Fruit fly (Drosophila melanogaster) whole organism, embryonic: Measurements from ENCODE around the gene CG15767.

Source experiments
- CG11560 ChIP-seq: fragments of 200-800 bp; sonication (Bioruptor generic); IDR thresholded peaks from 3 replicates; pipeline ENCODE4 v1.3.6; 2022; ENCODE audit warnings: missing biosample characterization, missing genetic modification characterization
- CG11695 ChIP-seq: fragments of 200-800 bp; sonication (Bioruptor generic); IDR thresholded peaks from 3 replicates; pipeline ENCODE4 v1.3.6; 2022; ENCODE audit warnings: missing biosample characterization, missing genetic modification characterization
- CG12104 ChIP-seq: fragments of 200-800 bp; sonication (Bioruptor generic); optimal IDR thresholded peaks from 3 replicates; lab custom pipeline; 2016; ENCODE audit warnings: missing biosample characterization, missing genetic modification characterization
- CG1233 ChIP-seq: fragments of 200-800 bp; sonication (Bioruptor generic); optimal IDR thresholded peaks from 4 replicates; lab custom pipeline; 2018; ENCODE audit warnings: missing biosample characterization, mild to moderate bottlenecking, missing genetic modification characterization
- CG12744 ChIP-seq: fragments of 200-800 bp; sonication (Bioruptor generic); optimal IDR thresholded peaks from 2 replicates; lab custom pipeline; 2016; ENCODE audit warnings: missing biosample characterization, missing genetic modification characterization
- CG13424 ChIP-seq: fragments of 200-800 bp; sonication (Bioruptor generic); optimal IDR thresholded peaks from 2 replicates; lab custom pipeline; 2019; ENCODE audit warnings: missing biosample characterization, mild to moderate bottlenecking, missing genetic modification characterization, moderate library complexity
- CG15696 ChIP-seq: fragments of 200-800 bp; sonication (Bioruptor generic); optimal IDR thresholded peaks from 2 replicates; lab custom pipeline; 2019; ENCODE audit warnings: missing biosample characterization, mild to moderate bottlenecking, missing genetic modification characterization, moderate library complexity
- CG16863 ChIP-seq: fragments of 200-800 bp; sonication (Bioruptor generic); optimal IDR thresholded peaks from 3 replicates; lab custom pipeline; 2016; ENCODE audit warnings: missing biosample characterization, missing genetic modification characterization
- CG17328 ChIP-seq: fragments of 200-800 bp; sonication (Bioruptor generic); IDR thresholded peaks from 2 replicates; pipeline ENCODE4 v1.3.6; 2022; ENCODE audit warnings: missing biosample characterization, missing genetic modification characterization
- CG17912 ChIP-seq: fragments of 200-800 bp; sonication (Bioruptor generic); optimal IDR thresholded peaks from 2 replicates; lab custom pipeline; 2018; ENCODE audit warnings: missing biosample characterization, mild to moderate bottlenecking, missing genetic modification characterization
- CG1832 ChIP-seq: fragments of 200-800 bp; sonication (Bioruptor generic); optimal IDR thresholded peaks from 2 replicates; lab custom pipeline; 2017; ENCODE audit warnings: missing biosample characterization, mild to moderate bottlenecking, missing genetic modification characterization, inconsistent platforms
- CG2712 ChIP-seq: fragments of 200-800 bp; optimal IDR thresholded peaks from 3 replicates; lab custom pipeline; 2019; ENCODE audit warnings: missing biosample characterization, mild to moderate bottlenecking, missing genetic modification characterization, moderate library complexity
- CG4282 ChIP-seq: fragments of 200-800 bp; sonication (Bioruptor generic); optimal IDR thresholded peaks from 2 replicates; lab custom pipeline; 2016; ENCODE audit warnings: missing biosample characterization, missing genetic modification characterization
- CG4404 ChIP-seq: fragments of 200-800 bp; sonication (Bioruptor generic); IDR thresholded peaks from 2 replicates; pipeline ENCODE4 v1.3.6; 2022; ENCODE audit warnings: missing biosample characterization, missing genetic modification characterization
- CG4424 ChIP-seq: fragments of 200-800 bp; sonication (Bioruptor generic); optimal IDR thresholded peaks from 3 replicates; lab custom pipeline; 2016; ENCODE audit warnings: missing biosample characterization, missing genetic modification characterization
- CG6765 ChIP-seq: fragments of 200-800 bp; sonication (Bioruptor generic); optimal IDR thresholded peaks from 3 replicates; lab custom pipeline; 2017; ENCODE audit warnings: missing biosample characterization, mild to moderate bottlenecking, missing genetic modification characterization
- CG9876 ChIP-seq: fragments of 200-800 bp; sonication (Bioruptor generic); optimal IDR thresholded peaks from 2 replicates; lab custom pipeline; 2016; ENCODE audit warnings: missing biosample characterization, missing genetic modification characterization
- CrebB ChIP-seq: fragments of 200-800 bp; sonication (Bioruptor generic); optimal IDR thresholded peaks from 3 replicates; lab custom pipeline; 2018; ENCODE audit warnings: missing biosample characterization, mild to moderate bottlenecking, missing genetic modification characterization
- Dek ChIP-seq: fragments of 200-800 bp; sonication (Bioruptor generic); optimal IDR thresholded peaks from 3 replicates; lab custom pipeline; 2019; ENCODE audit warnings: missing biosample characterization, mild to moderate bottlenecking, missing genetic modification characterization, moderate library complexity
- Dfd ChIP-seq, 2 experiments: fragments of >200 bp; optimal IDR thresholded peaks; 2 replicates each; lab custom pipeline; 2017; ENCODE audit warnings: missing biosample characterization in 2 of 2, missing genetic modification characterization in 2 of 2
- Dip2 ChIP-seq: fragments of 200-800 bp; sonication (Bioruptor generic); IDR thresholded peaks from 2 replicates; pipeline ENCODE4 v1.3.6; 2022; ENCODE audit warnings: missing biosample characterization, missing genetic modification characterization
- Dp ChIP-seq: fragments of 200-800 bp; sonication (Bioruptor generic); optimal IDR thresholded peaks from 2 replicates; lab custom pipeline; 2018; ENCODE audit warnings: missing biosample characterization, mild to moderate bottlenecking, missing genetic modification characterization, moderate library complexity
- Drgx ChIP-seq: fragments of 200-800 bp; sonication (Bioruptor generic); IDR thresholded peaks from 2 replicates; pipeline ENCODE4 v1.3.6; 2022; ENCODE audit warnings: missing biosample characterization, missing genetic modification characterization
- Gsc ChIP-seq: fragments of 200-800 bp; sonication (Bioruptor generic); IDR thresholded peaks from 2 replicates; pipeline ENCODE4 v1.3.6; 2022; ENCODE audit warnings: missing biosample characterization, missing genetic modification characterization
- HLHmδ ChIP-seq: fragments of 200-800 bp; sonication (Bioruptor generic); optimal IDR thresholded peaks from 2 replicates; lab custom pipeline; 2018; ENCODE audit warnings: missing biosample characterization, mild to moderate bottlenecking, missing genetic modification characterization, moderate library complexity
- Oli ChIP-seq: fragments of 200-800 bp; sonication (Bioruptor generic); optimal IDR thresholded peaks from 2 replicates; lab custom pipeline; 2018; ENCODE audit warnings: missing biosample characterization, mild to moderate bottlenecking, missing genetic modification characterization, moderate library complexity
- PHDP ChIP-seq: fragments of 200-800 bp; sonication (Bioruptor generic); optimal IDR thresholded peaks from 3 replicates; lab custom pipeline; 2018; ENCODE audit warnings: missing biosample characterization, mild to moderate bottlenecking, missing genetic modification characterization, moderate library complexity
- Ptx1 ChIP-seq: fragments of 200-800 bp; sonication (Bioruptor generic); IDR thresholded peaks from 2 replicates; pipeline ENCODE4 v1.3.6; 2022; ENCODE audit warnings: missing biosample characterization, missing genetic modification characterization
- Sin3A ChIP-seq: fragments of >200 bp; optimal IDR thresholded peaks from 2 replicates; lab custom pipeline; 2018
- Sox102F ChIP-seq: fragments of 200-800 bp; sonication (Bioruptor generic); optimal IDR thresholded peaks from 2 replicates; lab custom pipeline; 2018; ENCODE audit warnings: missing biosample characterization, mild to moderate bottlenecking, missing genetic modification characterization, moderate library complexity
- Vsx1 ChIP-seq: fragments of 200-800 bp; sonication (Bioruptor generic); optimal IDR thresholded peaks from 2 replicates; lab custom pipeline; 2017; ENCODE audit warnings: missing biosample characterization, mild to moderate bottlenecking, missing genetic modification characterization, missing genetic modification reagents
- bcd ChIP-seq: fragments of 200-800 bp; sonication (Bioruptor generic); optimal IDR thresholded peaks from 2 replicates; lab custom pipeline; 2017; ENCODE audit warnings: missing biosample characterization, mild to moderate bottlenecking, missing genetic modification characterization
- cato ChIP-seq: fragments of 200-800 bp; sonication (Bioruptor generic); optimal IDR thresholded peaks from 2 replicates; lab custom pipeline; 2016; ENCODE audit warnings: missing biosample characterization, missing genetic modification characterization, borderline replicate concordance
- caup ChIP-seq: fragments of 200-800 bp; sonication (Bioruptor generic); optimal IDR thresholded peaks from 3 replicates; lab custom pipeline; 2017; ENCODE audit warnings: missing biosample characterization, mild to moderate bottlenecking, missing genetic modification characterization, moderate library complexity; ENCODE audit not compliant: severe bottlenecking
- cwo ChIP-seq: fragments of 200-800 bp; sonication (Bioruptor generic); optimal IDR thresholded peaks from 3 replicates; lab custom pipeline; 2017; ENCODE audit warnings: missing biosample characterization, missing genetic modification characterization, mild to moderate bottlenecking, moderate library complexity, missing genetic modification reagents
- dmrt99B ChIP-seq: fragments of 200-800 bp; sonication (Bioruptor generic); optimal IDR thresholded peaks from 2 replicates; lab custom pipeline; 2018; ENCODE audit warnings: missing biosample characterization, mild to moderate bottlenecking, missing genetic modification characterization, moderate library complexity
- dysf ChIP-seq: fragments of 200-800 bp; sonication (Bioruptor generic); IDR thresholded peaks from 3 replicates; pipeline ENCODE4 v1.3.6; 2022; ENCODE audit warnings: missing biosample characterization, missing genetic modification characterization
- emc ChIP-seq: fragments of 200-800 bp; sonication (Bioruptor generic); optimal IDR thresholded peaks from 2 replicates; lab custom pipeline; 2016; ENCODE audit warnings: missing biosample characterization, missing genetic modification characterization
- esg ChIP-seq: fragments of 200-800 bp; sonication (Bioruptor generic); conservative IDR thresholded peaks from 2 replicates; pipeline ENCODE4 v1.3.6; 2022; ENCODE audit warnings: missing biosample characterization, missing genetic modification characterization
- ewg ChIP-seq: fragments of 200-800 bp; sonication (Bioruptor generic); optimal IDR thresholded peaks from 3 replicates; lab custom pipeline; 2017; ENCODE audit warnings: mild to moderate bottlenecking, missing biosample characterization, missing genetic modification reagents, missing genetic modification characterization
- fd64A ChIP-seq: fragments of 200-800 bp; sonication (Bioruptor generic); optimal IDR thresholded peaks from 3 replicates; lab custom pipeline; 2018; ENCODE audit warnings: missing biosample characterization, mild to moderate bottlenecking, missing genetic modification characterization
- inv ChIP-seq: fragments of 200-800 bp; sonication (Bioruptor generic); IDR thresholded peaks from 2 replicates; pipeline ENCODE4 v1.3.6; 2022; ENCODE audit warnings: missing biosample characterization, missing genetic modification characterization; ENCODE audit not compliant: partially characterized antibody
- luna ChIP-seq: fragments of 200-800 bp; sonication (Bioruptor generic); optimal IDR thresholded peaks from 2 replicates; lab custom pipeline; 2016; ENCODE audit warnings: missing biosample characterization, missing genetic modification characterization
- nau ChIP-seq: fragments of 200-800 bp; sonication (Bioruptor generic); optimal IDR thresholded peaks from 3 replicates; lab custom pipeline; 2017; ENCODE audit warnings: missing biosample characterization, mild to moderate bottlenecking, missing genetic modification characterization, missing genetic modification reagents
- org-1 ChIP-seq: fragments of 200-800 bp; sonication (Bioruptor generic); optimal IDR thresholded peaks from 2 replicates; lab custom pipeline; 2017; ENCODE audit warnings: missing biosample characterization, missing genetic modification characterization
- tll ChIP-seq, 2 experiments: fragments of 200-800 bp in 1 of 2; fragments of >200 bp in 1 of 2; sonication (Bioruptor generic) in 1 of 2; optimal IDR thresholded peaks; 2 replicates each; lab custom pipeline; 2017 to 2019; ENCODE audit warnings: missing biosample characterization in 2 of 2, missing genetic modification characterization in 2 of 2, mild to moderate bottlenecking in 1 of 2, moderate library complexity in 1 of 2
- twi ChIP-seq: fragments of 200-800 bp; optimal IDR thresholded peaks from 2 replicates; lab custom pipeline; 2019; ENCODE audit warnings: missing biosample characterization, mild to moderate bottlenecking, missing genetic modification characterization, moderate library complexity
- tx ChIP-seq: fragments of 200-800 bp; sonication (Bioruptor generic); optimal IDR thresholded peaks from 2 replicates; lab custom pipeline; 2016; ENCODE audit warnings: missing biosample characterization, missing genetic modification characterization
- z ChIP-seq: fragments of 200-800 bp; sonication (Bioruptor generic); IDR thresholded peaks from 3 replicates; pipeline ENCODE4 v1.3.6; 2022; ENCODE audit warnings: missing biosample characterization, missing genetic modification characterization

The CG15767 gene

dm6 chrX:5744992-5745732 lies 44.1 kb upstream of the CG15767 start (continued):
- TF ChIP-seq Sin3A (lab: Kevin White, UChicago) (no peak), Sox102F (GFP tag; lab: Kevin White, UChicago) (no peak), bcd (GFP tag; lab: Kevin White, UChicago) (peak; percentile 41), CG17912 (no peak), CG17328 (GFP tag; lab: Robert Waterston, UW) (0 out of 2 replicates have a peak, but pooled peaks have one; percentile 19), emc (no peak), fd64A (GFP tag; lab: Kevin White, UChicago) (no peak), dysf (GFP tag; lab: Robert Waterston, UW) (no peak), cato (GFP tag; lab: Kevin White, UChicago) (no peak), org-1 (GFP tag; lab: Kevin White, UChicago) (no peak), CG4404 (GFP tag; lab: Robert Waterston, UW) (no peak), CrebB (tag; lab: Kevin White, UChicago) (no peak), tx (GFP tag; lab: Kevin White, UChicago) (no peak), cwo (no peak), CG16863 (peak; percentile 40), Drgx (GFP tag; lab: Robert Waterston, UW) (peak; percentile 9; the same call in 1 of the 2 replicates), twi (tag; lab: Kevin White, UChicago) (no peak), CG4282 (GFP tag; lab: Kevin White, UChicago) (no peak), CG1832 (GFP tag; lab: Kevin White, UChicago) (peak; percentile 79), z (GFP tag; lab: Robert Waterston, UW) (peak; percentile 62; the same call in 2 of the 3 replicates), Gsc (no peak), luna (GFP tag; lab: Kevin White, UChicago) (no peak), CG15696 (no peak), inv (peak; percentile 44; the same call in 1 of the 2 replicates), Dfd (GFP tag; optimal IDR thresholded peaks at IDR 0.05; lab: Kevin White, UChicago) (no peak), Dip2 (GFP tag; lab: Robert Waterston, UW) (no peak), ewg (no peak), CG9876 (no peak), CG12744 (GFP tag; lab: Kevin White, UChicago) (no peak), Dek (tag; lab: Kevin White, UChicago) (no peak), esg (GFP tag; lab: Robert Waterston, UW) (no peak), Vsx1 (no peak), CG2712 (peak; percentile 36), CG11695 (GFP tag; lab: Robert Waterston, UW) (0 out of 3 replicates have a peak, but pooled peaks have one; percentile 8), CG12104 (GFP tag; lab: Kevin White, UChicago) (no peak), PHDP (tag; lab: Kevin White, UChicago) (no peak), HLHmδ (GFP tag; lab: Kevin White, UChicago) (no peak), CG6765 (no peak), nau (no peak), CG11560 (tag; lab: Robert Waterston, UW) (no peak), Dp (GFP tag; lab: Kevin White, UChicago) (no peak), CG1233 (no peak), CG13424 (peak; percentile 43), caup (GFP tag; lab: Kevin White, UChicago) (no peak), tll (GFP tag; optimal IDR thresholded peaks at IDR 0.05; lab: Kevin White, UChicago) (no peak), Ptx1 (GFP tag; lab: Robert Waterston, UW) (0 out of 2 replicates have a peak, but pooled peaks have one; percentile 35), Oli (tag; lab: Kevin White, UChicago) (peak; percentile 23), CG4424 (GFP tag; lab: Kevin White, UChicago) (no peak), dmrt99B (tag; lab: Kevin White, UChicago) (no peak)
